Worm (Caenorhabditis elegans): ENCODE results near the gene Y110A2AR.1.

DNA sequence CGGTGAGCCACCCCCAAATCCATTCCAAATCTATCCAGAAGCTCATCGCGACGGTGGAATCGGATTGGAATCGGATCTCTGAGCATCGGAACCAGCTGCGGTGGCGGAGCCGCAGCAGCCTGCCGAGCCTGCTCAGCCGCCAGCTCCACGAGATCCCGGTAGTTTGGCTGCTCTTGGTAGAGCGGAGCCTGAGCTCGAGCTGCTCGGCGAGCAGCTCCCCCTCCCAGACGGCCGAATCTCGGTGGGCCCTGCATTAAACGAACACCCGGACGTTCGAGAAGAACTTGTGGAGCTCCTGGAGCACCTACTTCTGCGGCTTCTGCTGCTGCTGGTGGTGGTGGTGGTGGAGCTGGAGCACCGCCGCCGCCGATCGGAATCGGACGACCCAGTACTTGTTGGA, 15.8 kb upstream of the Y110A2AR.1 start:
- TF ChIP-seq ZK546.5 (tag; optimal IDR thresholded peaks at IDR 0.05) = no peak
- TF ChIP-seq ceh-82 (tag; optimal IDR thresholded peaks at IDR 0.05) = no peak
- TF ChIP-seq lin-15B (tag; optimal IDR thresholded peaks at IDR 0.05) = no peak
- TF ChIP-seq fkh-10 (GFP tag; optimal IDR thresholded peaks at IDR 0.05) = no peak
- no peak for TF ChIP-seq R02D3.7 (tag; optimal IDR thresholded peaks at IDR 0.05)
- TF ChIP-seq unc-62 (GFP tag; optimal IDR thresholded peaks at IDR 0.05 in 1 of 2) = no peak
- TF ChIP-seq unc-62 (tag; optimal IDR thresholded peaks at IDR 0.05) = no peak
- TF ChIP-seq snpc-4 (tag; optimal IDR thresholded peaks at IDR 0.05) = no peak

Measured in whole organism, L4 larva.